Worm (Caenorhabditis elegans) whole organism, mixed stage, embryonic: Measurements from ENCODE around the gene nfya-1.

Source experiments
- M03D4.4 ChIP-seq: sonication (generic microtip); optimal IDR thresholded peaks from 2 replicates; lab custom pipeline; 2017; ENCODE audit warnings: mild to moderate bottlenecking, missing genetic modification characterization, missing compliant biosample characterization
- elt-1 ChIP-seq: sonication (generic microtip); optimal IDR thresholded peaks from 2 replicates; lab custom pipeline; 2017; ENCODE audit warnings: missing genetic modification characterization, mild to moderate bottlenecking, missing compliant biosample characterization, antibody characterized with exemption, moderate library complexity, borderline replicate concordance; ENCODE audit not compliant: insufficient read depth
- elt-3 ChIP-seq: fragments of 150-350 bp; optimal IDR thresholded peaks from 2 replicates; lab custom pipeline; 2014; ENCODE audit warnings: missing biosample characterization, missing genetic modification characterization
- lsy-2 ChIP-seq: fragments of 150-350 bp; optimal IDR thresholded peaks from 2 replicates; lab custom pipeline; 2014; ENCODE audit warnings: missing biosample characterization, missing genetic modification characterization
- snpc-4 ChIP-seq: fragments of 150-350 bp; optimal IDR thresholded peaks from 2 replicates; lab custom pipeline; 2014; ENCODE audit warnings: missing biosample characterization, missing genetic modification characterization

DNA sequence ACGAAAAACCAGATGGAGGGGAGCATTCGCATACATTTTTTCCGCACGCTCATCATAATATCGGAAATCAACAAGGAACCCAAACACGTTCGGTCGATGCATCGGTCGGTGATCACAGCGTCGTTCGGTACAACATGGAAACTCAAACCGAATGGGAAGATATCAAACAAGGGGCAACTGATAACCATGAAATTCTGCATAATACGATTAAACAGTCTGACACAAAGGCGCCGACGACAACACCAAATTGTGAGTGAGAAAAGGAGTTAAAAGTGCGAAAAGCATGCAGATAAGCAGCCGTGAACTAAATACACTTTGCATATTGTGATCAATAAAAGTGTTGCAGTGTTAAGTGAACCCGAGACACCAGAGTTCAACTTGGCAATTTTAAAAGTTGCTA lies 21.4 kb downstream of the nfya-1 start:
- no peak for TF ChIP-seq elt-3 (tag; lab: Kevin White, UChicago)
- TF ChIP-seq snpc-4 (tag; lab: Kevin White, UChicago) = no peak
- no peak for TF ChIP-seq M03D4.4 (tag; lab: Kevin White, UChicago)
- TF ChIP-seq lsy-2 (tag; lab: Kevin White, UChicago) = no peak
- no peak for TF ChIP-seq elt-1 (tag; lab: Kevin White, UChicago)
